Fruit fly (Drosophila melanogaster): ENCODE results near the gene CG42822.

- TF ChIP-seq CG32121 (GFP tag; IDR thresholded peaks at IDR 0.05) (no peak), Snoo (tag; optimal IDR thresholded peaks at IDR 0.05) (no peak)
These were observed 34.0 kb upstream of the CG42822 start, which contains the start of gene lute for dm6 chr3R:17379742-17380141.
